Fruit fly (Drosophila melanogaster) whole organism, prepupa: ENCODE measurements around the gene ssh.

Experiments used
- CG16779 ChIP-seq: fragments of 200-800 bp; sonication (Bioruptor generic); optimal IDR thresholded peaks from 3 replicates; lab custom pipeline; 2017; ENCODE audit warnings: missing biosample characterization, mild to moderate bottlenecking, missing genetic modification characterization
- CG8319 ChIP-seq: fragments of 200-800 bp; sonication (Bioruptor generic); optimal IDR thresholded peaks from 3 replicates; lab custom pipeline; 2016; ENCODE audit warnings: missing biosample characterization, missing genetic modification characterization
- Ets96B ChIP-seq: fragments of 200-800 bp; optimal IDR thresholded peaks from 2 replicates; lab custom pipeline; 2019; ENCODE audit warnings: missing biosample characterization, mild to moderate bottlenecking, missing genetic modification characterization, moderate library complexity
- Met ChIP-seq: fragments of 200-800 bp; sonication (Bioruptor generic); optimal IDR thresholded peaks from 3 replicates; lab custom pipeline; 2016; ENCODE audit warnings: missing biosample characterization, missing genetic modification characterization
- dac ChIP-seq: fragments of 200-800 bp; sonication (Bioruptor generic); optimal IDR thresholded peaks from 2 replicates; lab custom pipeline; 2017; ENCODE audit warnings: missing biosample characterization, mild to moderate bottlenecking, missing genetic modification characterization
- net ChIP-seq: fragments of 200-800 bp; sonication (Bioruptor generic); optimal IDR thresholded peaks from 3 replicates; lab custom pipeline; 2016; ENCODE audit warnings: missing biosample characterization, missing genetic modification characterization
- spab ChIP-seq: fragments of 200-800 bp; sonication (Bioruptor generic); optimal IDR thresholded peaks from 2 replicates; lab custom pipeline; 2017; ENCODE audit warnings: missing biosample characterization, mild to moderate bottlenecking, missing genetic modification characterization, missing genetic modification reagents

dm6 chr3R:24968015-24968414 lies 23.3 kb upstream of the ssh start:
- no peak for TF ChIP-seq dac (GFP tag; lab: Kevin White, UChicago)
- TF ChIP-seq CG16779 (tag; lab: Kevin White, UChicago): no peak
- TF ChIP-seq net (GFP tag; lab: Kevin White, UChicago): no peak
- TF ChIP-seq spab (GFP tag; lab: Kevin White, UChicago): no peak
- no peak for TF ChIP-seq CG8319 (GFP tag; lab: Kevin White, UChicago)
- no peak for TF ChIP-seq Ets96B
- TF ChIP-seq Met (GFP tag; lab: Kevin White, UChicago): no peak
